Worm (Caenorhabditis elegans): ENCODE data around the gene srh-234.

ce11 chrV:7689888-7690287 lies 38.2 kb upstream of the srh-234 start, which contains the start of gene C12D5.9:
- TF ChIP-seq tab-1 (GFP tag; IDR thresholded peaks at IDR 0.05) (no peak), flt-1 (GFP tag; IDR thresholded peaks at IDR 0.05) (no peak), ref-1 (GFP tag; conservative IDR thresholded peaks at IDR 0.05) (no peak), T22C8.4 (GFP tag; IDR thresholded peaks at IDR 0.05) (no peak), cog-1 (tag; optimal IDR thresholded peaks at IDR 0.05) (no peak), ztf-23 (GFP tag; IDR thresholded peaks at IDR 0.05) (no peak), ztf-29 (GFP tag; IDR thresholded peaks at IDR 0.05) (no peak), klf-2 (GFP tag; conservative IDR thresholded peaks at IDR 0.05) (no peak), med-1 (GFP tag; optimal IDR thresholded peaks at IDR 0.05; ENCODE audit: insufficient read depth) (no peak)

Measured in whole organism, midembryonic.